Fruit fly (Drosophila melanogaster): Measurements from ENCODE around the gene Cdk8.

The Cdk8 gene

dm6 chr3L:9853895-9854470 is 15.5 kb upstream of the Cdk8 start (continued):
- TF ChIP-seq BEAF-32 (GFP tag; optimal IDR thresholded peaks at IDR 0.05) (no peak), CG33213 (GFP tag; optimal IDR thresholded peaks at IDR 0.05) (no peak), E2f1 (GFP tag; IDR thresholded peaks at IDR 0.05) (no peak), al (GFP tag; IDR thresholded peaks at IDR 0.05) (no peak), PHDP (tag; optimal IDR thresholded peaks at IDR 0.05) (no peak), CG7357 (GFP tag; IDR thresholded peaks at IDR 0.05) (no peak), ham (GFP tag; IDR thresholded peaks at IDR 0.05) (no peak), CG3847 (GFP tag; IDR thresholded peaks at IDR 0.05) (no peak), CHES-1-like (GFP tag; optimal IDR thresholded peaks at IDR 0.05) (no peak), kni (GFP tag; optimal IDR thresholded peaks at IDR 0.05) (peak; percentile 1), Dll (GFP tag; IDR thresholded peaks at IDR 0.05; ENCODE audit: partially characterized antibody) (no peak), caup (GFP tag; optimal IDR thresholded peaks at IDR 0.05; ENCODE audit: severe bottlenecking) (no peak), CG2875 (GFP tag; optimal IDR thresholded peaks at IDR 0.05) (no peak), Mad (GFP tag; optimal IDR thresholded peaks at IDR 0.05) (no peak), zfh1 (GFP tag; IDR thresholded peaks at IDR 0.05) (peak; percentile 50; the same call in 1 of the 3 replicates), row (GFP tag; IDR thresholded peaks at IDR 0.05) (0 out of 3 replicates have a peak, but pooled peaks have one; percentile 20), CG6791 (GFP tag; IDR thresholded peaks at IDR 0.05; ENCODE audit: partially characterized antibody) (0 out of 3 replicates have a peak, but pooled peaks have one; percentile 24), Hr78 (GFP tag; optimal IDR thresholded peaks at IDR 0.05) (peak in 1 of 2 experiments; percentile 48), zf30C (GFP tag; optimal IDR thresholded peaks at IDR 0.05) (peak; percentile 19), CG17361 (GFP tag; IDR thresholded peaks at IDR 0.05) (no peak), sob (GFP tag; IDR thresholded peaks at IDR 0.05) (peak; percentile 40; the same call in 1 of the 2 replicates), abd-A (tag; optimal IDR thresholded peaks at IDR 0.05) (peak; percentile 76), Med (GFP tag) (peak; percentile 68), CG16813 (GFP tag; IDR thresholded peaks at IDR 0.05; ENCODE audit: partially characterized antibody) (0 out of 3 replicates have a peak, but pooled peaks have one; percentile 11), chinmo (GFP tag; IDR thresholded peaks at IDR 0.05; ENCODE audit: partially characterized antibody) (peak; percentile 91; the same call in 3 of the 4 replicates), sd (tag; optimal IDR thresholded peaks at IDR 0.05) (peak; percentile 72), Taf1 (GFP tag; IDR thresholded peaks at IDR 0.05) (no peak), CG17829 (tag; optimal IDR thresholded peaks at IDR 0.05) (no peak), tin (GFP tag; optimal IDR thresholded peaks at IDR 0.05) (peak; percentile 20), Bgb (GFP tag; IDR thresholded peaks at IDR 0.05; ENCODE audit: partially characterized antibody) (peak; percentile 31; the same call in 1 of the 2 replicates), Eip74EF (GFP tag; optimal IDR thresholded peaks at IDR 0.05) (no peak), CG10209 (GFP tag; optimal IDR thresholded peaks at IDR 0.05) (no peak), Oaz (GFP tag; IDR thresholded peaks at IDR 0.05) (no peak), Sin3A (optimal IDR thresholded peaks at IDR 0.05) (no peak), CG42726 (GFP tag; IDR thresholded peaks at IDR 0.05; ENCODE audit: partially characterized antibody) (peak; percentile 25; the same call in 1 of the 2 replicates), lab (GFP tag; optimal IDR thresholded peaks at IDR 0.05) (no peak), Rx (GFP tag; IDR thresholded peaks at IDR 0.05) (no peak)

dm6 chr3L:9853140-9853746 is 14.8 kb upstream of the Cdk8 start:
- no peak for TF ChIP-seq ash1 (GFP tag; optimal IDR thresholded peaks at IDR 0.05)
- TF ChIP-seq nerfin-1 (tag; optimal IDR thresholded peaks at IDR 0.05), result no peak
- TF ChIP-seq Dip2 (GFP tag; IDR thresholded peaks at IDR 0.05), result no peak
- no peak for TF ChIP-seq Hmx (GFP tag; optimal IDR thresholded peaks at IDR 0.05)
- TF ChIP-seq danr (GFP tag; IDR thresholded peaks at IDR 0.05), result no peak
- peak; percentile 46 for TF ChIP-seq nom (GFP tag; optimal IDR thresholded peaks at IDR 0.05)
- TF ChIP-seq CG14441 (GFP tag; IDR thresholded peaks at IDR 0.05), result no peak
- TF ChIP-seq z (GFP tag; IDR thresholded peaks at IDR 0.05), result no peak
- no peak for TF ChIP-seq stwl (tag; optimal IDR thresholded peaks at IDR 0.05)
- TF ChIP-seq Stat92E (GFP tag; optimal IDR thresholded peaks at IDR 0.05), result no peak
- TF ChIP-seq CG42726 (GFP tag; IDR thresholded peaks at IDR 0.05; ENCODE audit: partially characterized antibody), result 0 out of 2 replicates have a peak, but pooled peaks have one; percentile 12
- TF ChIP-seq Asciz (GFP tag; optimal IDR thresholded peaks at IDR 0.05), result no peak
- TF ChIP-seq Ets65A (GFP tag), result peak; percentile 80
- TF ChIP-seq sens (GFP tag), result peak; percentile 4

All from whole organism, embryonic.